Fruit fly (Drosophila melanogaster) whole organism, embryonic: ENCODE data around the gene DCTN6-p27.

Source experiments
- Atf6 ChIP-seq: fragments of 200-800 bp; sonication (Bioruptor generic); IDR thresholded peaks from 2 replicates; pipeline ENCODE4 v1.3.6; 2022; ENCODE audit warnings: missing biosample characterization, missing genetic modification characterization
- CG11398 ChIP-seq: fragments of 200-800 bp; sonication (Bioruptor generic); optimal IDR thresholded peaks from 2 replicates; lab custom pipeline; 2016; ENCODE audit warnings: missing biosample characterization, missing genetic modification characterization
- CG11560 ChIP-seq: fragments of 200-800 bp; sonication (Bioruptor generic); IDR thresholded peaks from 3 replicates; pipeline ENCODE4 v1.3.6; 2022; ENCODE audit warnings: missing biosample characterization, missing genetic modification characterization
- CG12104 ChIP-seq: fragments of 200-800 bp; sonication (Bioruptor generic); optimal IDR thresholded peaks from 3 replicates; lab custom pipeline; 2016; ENCODE audit warnings: missing biosample characterization, missing genetic modification characterization
- CG14014 ChIP-seq: fragments of 200-800 bp; sonication (Bioruptor generic); IDR thresholded peaks from 2 replicates; pipeline ENCODE4 v1.3.6; 2022; ENCODE audit warnings: missing biosample characterization, missing genetic modification characterization
- CG14965 ChIP-seq: fragments of 200-800 bp; sonication (Bioruptor generic); optimal IDR thresholded peaks from 2 replicates; lab custom pipeline; 2016; ENCODE audit warnings: missing biosample characterization, missing genetic modification characterization, borderline replicate concordance
- CG16779 ChIP-seq: fragments of 200-800 bp; sonication (Bioruptor generic); IDR thresholded peaks from 2 replicates; pipeline ENCODE4 v1.3.6; 2022; ENCODE audit warnings: missing biosample characterization, missing genetic modification characterization
- CG17361 ChIP-seq: fragments of 200-800 bp; sonication (Bioruptor generic); IDR thresholded peaks from 3 replicates; pipeline ENCODE4 v1.3.6; 2022; ENCODE audit warnings: missing biosample characterization, missing genetic modification characterization
- CG1832 ChIP-seq: fragments of 200-800 bp; sonication (Bioruptor generic); optimal IDR thresholded peaks from 2 replicates; lab custom pipeline; 2017; ENCODE audit warnings: missing biosample characterization, mild to moderate bottlenecking, missing genetic modification characterization, inconsistent platforms
- CG2129 ChIP-seq: fragments of 200-800 bp; sonication (Bioruptor generic); IDR thresholded peaks from 2 replicates; pipeline ENCODE4 v1.3.6; 2022; ENCODE audit warnings: missing biosample characterization, missing genetic modification characterization; ENCODE audit not compliant: partially characterized antibody
- CG2678 ChIP-seq: fragments of 200-800 bp; sonication (Bioruptor generic); optimal IDR thresholded peaks from 3 replicates; lab custom pipeline; 2019; ENCODE audit warnings: missing biosample characterization, mild to moderate bottlenecking, missing genetic modification characterization, moderate library complexity
- CG2712 ChIP-seq: fragments of 200-800 bp; optimal IDR thresholded peaks from 3 replicates; lab custom pipeline; 2019; ENCODE audit warnings: missing biosample characterization, mild to moderate bottlenecking, missing genetic modification characterization, moderate library complexity
- CG2889 ChIP-seq: fragments of 200-800 bp; sonication (Bioruptor generic); IDR thresholded peaks from 3 replicates; pipeline ENCODE4 v1.3.6; 2022; ENCODE audit warnings: missing biosample characterization, missing genetic modification characterization
- CG30020 ChIP-seq: fragments of 200-800 bp; optimal IDR thresholded peaks from 2 replicates; lab custom pipeline; 2019; ENCODE audit warnings: missing biosample characterization, mild to moderate bottlenecking, missing genetic modification characterization, moderate library complexity
- CG3065 ChIP-seq: fragments of 200-800 bp; sonication (Bioruptor generic); optimal IDR thresholded peaks from 2 replicates; lab custom pipeline; 2016; ENCODE audit warnings: missing biosample characterization, missing genetic modification characterization
- CG31365 ChIP-seq: fragments of 200-800 bp; sonication (Bioruptor generic); optimal IDR thresholded peaks from 2 replicates; lab custom pipeline; 2018; ENCODE audit warnings: missing biosample characterization, mild to moderate bottlenecking, missing genetic modification characterization
- CG3163 ChIP-seq: fragments of 200-800 bp; sonication (Bioruptor generic); optimal IDR thresholded peaks from 3 replicates; lab custom pipeline; 2016; ENCODE audit warnings: missing biosample characterization, missing genetic modification characterization
- CG34224 ChIP-seq: fragments of 200-800 bp; sonication (Bioruptor generic); IDR thresholded peaks from 3 replicates; pipeline ENCODE4 v1.3.6; 2022; ENCODE audit warnings: missing biosample characterization, missing genetic modification characterization; ENCODE audit not compliant: partially characterized antibody
- CG34376 ChIP-seq: fragments of 200-800 bp; sonication (Bioruptor generic); optimal IDR thresholded peaks from 2 replicates; lab custom pipeline; 2018; ENCODE audit warnings: missing biosample characterization, mild to moderate bottlenecking, missing genetic modification characterization
- CG4360 ChIP-seq: fragments of 200-800 bp; sonication (Bioruptor generic); IDR thresholded peaks from 2 replicates; pipeline ENCODE4 v1.3.6; 2022; ENCODE audit warnings: missing biosample characterization, missing genetic modification characterization
- CG6791 ChIP-seq: fragments of 200-800 bp; sonication (Bioruptor generic); IDR thresholded peaks from 3 replicates; pipeline ENCODE4 v1.3.6; 2022; ENCODE audit warnings: missing biosample characterization, missing genetic modification characterization; ENCODE audit not compliant: partially characterized antibody
- CG9215 ChIP-seq: fragments of 200-800 bp; sonication (Bioruptor generic); IDR thresholded peaks from 2 replicates; pipeline ENCODE4 v1.3.6; 2022; ENCODE audit warnings: missing biosample characterization, missing genetic modification characterization
- CG9437 ChIP-seq: fragments of 200-800 bp; sonication (Bioruptor generic); optimal IDR thresholded peaks from 2 replicates; lab custom pipeline; 2018; ENCODE audit warnings: missing biosample characterization, mild to moderate bottlenecking, missing genetic modification characterization
- E2f2 ChIP-seq: fragments of 200-800 bp; sonication (Bioruptor generic); IDR thresholded peaks from 2 replicates; pipeline ENCODE4 v1.3.6; 2022; ENCODE audit warnings: missing biosample characterization, missing genetic modification characterization
- GATAe ChIP-seq: fragments of 200-800 bp; sonication (Bioruptor generic); conservative IDR thresholded peaks from 2 replicates; pipeline ENCODE4 v1.3.6; 2022; ENCODE audit warnings: missing biosample characterization, missing genetic modification characterization
- Hey ChIP-seq: fragments of 200-800 bp; sonication (Bioruptor generic); optimal IDR thresholded peaks from 3 replicates; lab custom pipeline; 2018; ENCODE audit warnings: missing biosample characterization, mild to moderate bottlenecking, missing genetic modification characterization
- Lim3 ChIP-seq: fragments of 200-800 bp; sonication (Bioruptor generic); IDR thresholded peaks from 2 replicates; pipeline ENCODE4 v1.3.6; 2022; ENCODE audit warnings: missing biosample characterization, missing genetic modification characterization
- MBD-R2 ChIP-seq: fragments of 200-800 bp; sonication (Bioruptor generic); IDR thresholded peaks from 2 replicates; pipeline ENCODE4 v1.3.6; 2022; ENCODE audit warnings: missing biosample characterization, missing genetic modification characterization
- MESR4 ChIP-seq: fragments of 200-800 bp; sonication (Bioruptor generic); optimal IDR thresholded peaks from 2 replicates; lab custom pipeline; 2018; ENCODE audit warnings: missing biosample characterization, mild to moderate bottlenecking, missing genetic modification characterization, moderate library complexity
- NC2β ChIP-seq: fragments of 200-800 bp; sonication (Bioruptor generic); optimal IDR thresholded peaks from 2 replicates; lab custom pipeline; 2016; ENCODE audit warnings: missing biosample characterization, missing genetic modification characterization
- Sox102F ChIP-seq: fragments of 200-800 bp; sonication (Bioruptor generic); optimal IDR thresholded peaks from 2 replicates; lab custom pipeline; 2018; ENCODE audit warnings: missing biosample characterization, mild to moderate bottlenecking, missing genetic modification characterization, moderate library complexity
- Usf ChIP-seq: fragments of 200-800 bp; sonication (Bioruptor generic); optimal IDR thresholded peaks from 2 replicates; lab custom pipeline; 2017; ENCODE audit warnings: missing genotype, missing biosample characterization, missing genetic modification characterization
- amos ChIP-seq: fragments of 200-800 bp; sonication (Bioruptor generic); IDR thresholded peaks from 2 replicates; pipeline ENCODE4 v1.3.6; 2022; ENCODE audit warnings: missing biosample characterization, missing genetic modification characterization; ENCODE audit not compliant: partially characterized antibody
- ap ChIP-seq: fragments of 200-800 bp; sonication (Bioruptor generic); IDR thresholded peaks from 2 replicates; pipeline ENCODE4 v1.3.6; 2022; ENCODE audit warnings: missing biosample characterization, missing genetic modification characterization
- ash1 ChIP-seq: fragments of 200-800 bp; sonication (Bioruptor generic); optimal IDR thresholded peaks from 2 replicates; lab custom pipeline; 2018; ENCODE audit warnings: missing biosample characterization, mild to moderate bottlenecking, missing genetic modification characterization
- ato ChIP-seq: fragments of 200-800 bp; sonication (Bioruptor generic); IDR thresholded peaks from 2 replicates; pipeline ENCODE4 v1.3.6; 2022; ENCODE audit warnings: missing biosample characterization, missing genetic modification characterization; ENCODE audit not compliant: partially characterized antibody
- bigmax ChIP-seq: fragments of 200-800 bp; sonication (Bioruptor generic); optimal IDR thresholded peaks from 2 replicates; lab custom pipeline; 2018; ENCODE audit warnings: missing biosample characterization, mild to moderate bottlenecking, missing genetic modification characterization
- chinmo ChIP-seq: fragments of 200-800 bp; sonication (Bioruptor generic); IDR thresholded peaks from 4 replicates; pipeline ENCODE4 v1.3.6; 2022; ENCODE audit warnings: missing biosample characterization, missing genetic modification characterization; ENCODE audit not compliant: partially characterized antibody
- dmrt99B ChIP-seq: fragments of 200-800 bp; sonication (Bioruptor generic); optimal IDR thresholded peaks from 2 replicates; lab custom pipeline; 2018; ENCODE audit warnings: missing biosample characterization, mild to moderate bottlenecking, missing genetic modification characterization, moderate library complexity
- fd96Cb ChIP-seq: fragments of 200-800 bp; sonication (Bioruptor generic); optimal IDR thresholded peaks from 2 replicates; lab custom pipeline; 2018; ENCODE audit warnings: missing biosample characterization, mild to moderate bottlenecking, missing genetic modification characterization, moderate library complexity
- fu2 ChIP-seq: fragments of 200-800 bp; sonication (Bioruptor generic); optimal IDR thresholded peaks from 2 replicates; lab custom pipeline; 2016; ENCODE audit warnings: missing biosample characterization, missing genetic modification characterization
- ham ChIP-seq: fragments of 200-800 bp; sonication (Bioruptor generic); IDR thresholded peaks from 2 replicates; pipeline ENCODE4 v1.3.6; 2022; ENCODE audit warnings: missing biosample characterization, missing genetic modification characterization
- ind ChIP-seq: fragments of 200-800 bp; sonication (Bioruptor generic); optimal IDR thresholded peaks from 3 replicates; lab custom pipeline; 2016; ENCODE audit warnings: missing biosample characterization, missing genetic modification characterization
- inv ChIP-seq: fragments of 200-800 bp; sonication (Bioruptor generic); IDR thresholded peaks from 2 replicates; pipeline ENCODE4 v1.3.6; 2022; ENCODE audit warnings: missing biosample characterization, missing genetic modification characterization; ENCODE audit not compliant: partially characterized antibody
- jigr1 ChIP-seq: fragments of 200-800 bp; sonication (Bioruptor generic); IDR thresholded peaks from 3 replicates; pipeline ENCODE4 v1.3.6; 2022; ENCODE audit warnings: missing biosample characterization, missing genetic modification characterization
- nerfin-2 ChIP-seq: fragments of 200-800 bp; sonication (Bioruptor generic); IDR thresholded peaks from 2 replicates; pipeline ENCODE4 v1.3.6; 2022; ENCODE audit warnings: missing biosample characterization, missing genetic modification characterization; ENCODE audit not compliant: partially characterized antibody
- nom ChIP-seq: fragments of 200-800 bp; sonication (Bioruptor generic); optimal IDR thresholded peaks from 2 replicates; lab custom pipeline; 2017; ENCODE audit warnings: missing biosample characterization, missing genetic modification characterization, mild to moderate bottlenecking, moderate library complexity, missing genetic modification reagents
- seq ChIP-seq: fragments of 200-800 bp; sonication (Bioruptor generic); IDR thresholded peaks from 2 replicates; pipeline ENCODE4 v1.3.6; 2022; ENCODE audit warnings: missing biosample characterization, missing genetic modification characterization
- so ChIP-seq: fragments of 200-800 bp; sonication (Bioruptor generic); IDR thresholded peaks from 3 replicates; pipeline ENCODE4 v1.3.6; 2022; ENCODE audit warnings: missing biosample characterization, missing genetic modification characterization
- sug ChIP-seq: fragments of 200-800 bp; optimal IDR thresholded peaks from 2 replicates; lab custom pipeline; 2019; ENCODE audit warnings: missing biosample characterization, mild to moderate bottlenecking, missing genetic modification characterization, moderate library complexity

Gene DCTN6-p27

dm6 chr2L:19120984-19121383, 11.1 kb upstream of the DCTN6-p27 start (continued):
- no peak for TF ChIP-seq CG14965 (GFP tag; lab: Kevin White, UChicago)
- TF ChIP-seq seq (GFP tag; lab: Robert Waterston, UW): peak; percentile 26; the same call in 1 of the 2 replicates
- no peak for TF ChIP-seq ham
- TF ChIP-seq CG30020 (tag; lab: Kevin White, UChicago): no peak
- TF ChIP-seq CG11398 (GFP tag; lab: Kevin White, UChicago): no peak
- no peak for TF ChIP-seq CG11560 (tag; lab: Robert Waterston, UW)
- TF ChIP-seq jigr1 (GFP tag; lab: Robert Waterston, UW): no peak
- no peak for TF ChIP-seq E2f2
- TF ChIP-seq dmrt99B (tag; lab: Kevin White, UChicago): peak; percentile 60
- TF ChIP-seq CG14014 (GFP tag; lab: Robert Waterston, UW): no peak
- TF ChIP-seq fu2 (GFP tag; lab: Kevin White, UChicago): no peak
- TF ChIP-seq CG4360 (GFP tag; lab: Robert Waterston, UW): no peak
- no peak for TF ChIP-seq ato (GFP tag; lab: Robert Waterston, UW)
- TF ChIP-seq Lim3 (GFP tag; lab: Robert Waterston, UW): no peak
- no peak for TF ChIP-seq ash1 (GFP tag; lab: Kevin White, UChicago)
- peak; percentile 68 for TF ChIP-seq CG2678 (tag; lab: Kevin White, UChicago)
- 0 out of 3 replicates have a peak, but pooled peaks have one; percentile 34 for TF ChIP-seq so (GFP tag; lab: Robert Waterston, UW)
- TF ChIP-seq CG31365 (tag; lab: Kevin White, UChicago): no peak
- TF ChIP-seq MBD-R2: no peak
- TF ChIP-seq CG34376 (GFP tag; lab: Kevin White, UChicago): no peak
- TF ChIP-seq Hey: no peak
- no peak for TF ChIP-seq CG16779 (GFP tag; lab: Robert Waterston, UW)
- no peak for TF ChIP-seq CG2889
- no peak for TF ChIP-seq GATAe (GFP tag; lab: Robert Waterston, UW)
- peak; percentile 68 for TF ChIP-seq CG17361
- TF ChIP-seq nom (GFP tag; lab: Kevin White, UChicago): no peak
- no peak for TF ChIP-seq CG9437 (GFP tag; lab: Kevin White, UChicago)
- peak; percentile 35 for TF ChIP-seq fd96Cb
- peak; percentile 2 for TF ChIP-seq Usf (GFP tag; lab: Kevin White, UChicago)
- no peak for TF ChIP-seq CG3065 (GFP tag; lab: Kevin White, UChicago)
- TF ChIP-seq CG9215 (GFP tag; lab: Robert Waterston, UW): peak; percentile 38; the same call in 1 of the 2 replicates
- no peak for TF ChIP-seq CG6791 (GFP tag; lab: Robert Waterston, UW)
- TF ChIP-seq, all 482 proteins: peak for 133

- no peak for TF ChIP-seq CG1832 (GFP tag; lab: Kevin White, UChicago)
- peak; percentile 98 for TF ChIP-seq bigmax (GFP tag; lab: Kevin White, UChicago)
- TF ChIP-seq CG30020 (tag; lab: Kevin White, UChicago): peak; percentile 1
- TF ChIP-seq sug (tag; lab: Kevin White, UChicago): peak; percentile 85
- no peak for TF ChIP-seq ind
- TF ChIP-seq CG12104 (GFP tag; lab: Kevin White, UChicago): no peak
- peak; percentile 8 for TF ChIP-seq CG2712 (tag; lab: Kevin White, UChicago)
- TF ChIP-seq chinmo: peak; percentile 71; the same call in 2 of the 4 replicates
- no peak for TF ChIP-seq NC2β (GFP tag; lab: Kevin White, UChicago)
- no peak for TF ChIP-seq CG3163 (GFP tag; lab: Kevin White, UChicago)
- no peak for TF ChIP-seq Sox102F (GFP tag; lab: Kevin White, UChicago)
- peak; percentile 94 for TF ChIP-seq CG34224 (GFP tag; lab: Robert Waterston, UW)
- TF ChIP-seq CG11560 (tag; lab: Robert Waterston, UW): peak; percentile 97
- TF ChIP-seq Atf6: 0 out of 2 replicates have a peak, but pooled peaks have one; percentile 6
- peak; percentile 99 for TF ChIP-seq nerfin-2 (GFP tag; lab: Robert Waterston, UW)
- TF ChIP-seq inv (GFP tag; lab: Robert Waterston, UW): peak; percentile 74
- no peak for TF ChIP-seq ap (GFP tag; lab: Robert Waterston, UW)
- TF ChIP-seq MESR4 (GFP tag; lab: Kevin White, UChicago): peak; percentile 43
- TF ChIP-seq CG2129 (GFP tag; lab: Robert Waterston, UW): peak; percentile 28; the same call in 1 of the 2 replicates
- peak; percentile 78; the same call in 1 of the 2 replicates for TF ChIP-seq amos (GFP tag; lab: Robert Waterston, UW)
Observed at dm6 chr2L:19123472-19124070, 8.6 kb upstream of the DCTN6-p27 start, which contains the start of gene Phb1. Gene Phb1, minus strand, starts transcription at chr2L:19123869.
